Fruit fly (Drosophila melanogaster): ENCODE data around the gene comt.

Gene comt

DNA sequence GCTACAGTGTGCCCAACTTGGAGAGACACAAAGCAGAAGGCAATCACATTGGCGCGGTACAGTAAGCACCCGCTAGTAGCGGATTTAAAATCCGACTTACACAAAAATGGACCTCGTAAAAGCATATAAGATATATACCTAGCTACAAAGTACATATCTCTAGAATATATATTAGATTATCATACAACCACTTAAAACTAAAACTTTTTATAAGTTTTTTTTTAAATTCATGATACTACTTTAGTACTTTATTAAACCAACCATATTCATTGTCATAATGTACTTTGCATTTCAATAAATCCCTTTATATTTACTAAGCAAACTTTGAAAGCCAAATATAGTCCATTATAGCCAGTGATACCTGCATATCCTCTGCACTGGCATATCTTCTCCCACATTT, 16.3 kb downstream of the comt start (continued):
- no peak for TF ChIP-seq CG10654 (GFP tag; optimal IDR thresholded peaks at IDR 0.05)
- TF ChIP-seq Adf1 (GFP tag; IDR thresholded peaks at IDR 0.05), result no peak; the same call in 1 of the 2 replicates
- TF ChIP-seq pros (GFP tag; optimal IDR thresholded peaks at IDR 0.05), result no peak
- TF ChIP-seq sqz (GFP tag; optimal IDR thresholded peaks at IDR 0.05), result no peak
- no peak for TF ChIP-seq MTF-1 (GFP tag; optimal IDR thresholded peaks at IDR 0.05; ENCODE audit: borderline replicate concordance)
- TF ChIP-seq CG10366 (GFP tag; IDR thresholded peaks at IDR 0.05), result peak; percentile 26; the same call in 1 of the 2 replicates
- TF ChIP-seq lab (GFP tag; optimal IDR thresholded peaks at IDR 0.05), result peak; percentile 47
- TF ChIP-seq CG8924 (tag; optimal IDR thresholded peaks at IDR 0.05), result peak; percentile 60
- peak; percentile 48 for TF ChIP-seq CG8388 (GFP tag; optimal IDR thresholded peaks at IDR 0.05)
- TF ChIP-seq sug (tag; optimal IDR thresholded peaks at IDR 0.05), result peak; percentile 21
- no peak for TF ChIP-seq lov (optimal IDR thresholded peaks at IDR 0.05)
- no peak for TF ChIP-seq lov (GFP tag; IDR thresholded peaks at IDR 0.05)
- TF ChIP-seq ssp (GFP tag; IDR thresholded peaks at IDR 0.05), result no peak
- no peak for TF ChIP-seq zen2 (GFP tag; IDR thresholded peaks at IDR 0.05; ENCODE audit: partially characterized antibody)
- peak; percentile 38; the same call in 1 of the 2 replicates for TF ChIP-seq CG32772 (GFP tag; IDR thresholded peaks at IDR 0.05)
- TF ChIP-seq HHEX (GFP tag; optimal IDR thresholded peaks at IDR 0.05), result peak; percentile 21
- peak; percentile 59 for TF ChIP-seq Sox102F (GFP tag; optimal IDR thresholded peaks at IDR 0.05)
- TF ChIP-seq CG3726 (GFP tag; IDR thresholded peaks at IDR 0.05), result no peak
- no peak for TF ChIP-seq BtbVII (GFP tag; optimal IDR thresholded peaks at IDR 0.05)
- peak; percentile 10 for TF ChIP-seq Abd-B (GFP tag; optimal IDR thresholded peaks at IDR 0.05)
- no peak for TF ChIP-seq CG4360 (GFP tag; IDR thresholded peaks at IDR 0.05)
- no peak for TF ChIP-seq sna (GFP tag; IDR thresholded peaks at IDR 0.05; ENCODE audit: partially characterized antibody)
- peak; percentile 18 for TF ChIP-seq CG2875 (GFP tag; optimal IDR thresholded peaks at IDR 0.05)
- TF ChIP-seq Opbp (GFP tag; IDR thresholded peaks at IDR 0.05; ENCODE audit: partially characterized antibody), result no peak
- no peak for TF ChIP-seq Vsx1 (GFP tag; optimal IDR thresholded peaks at IDR 0.05)
- TF ChIP-seq CG14710 (tag; optimal IDR thresholded peaks at IDR 0.05), result peak; percentile 50
- no peak for TF ChIP-seq da (GFP tag; optimal IDR thresholded peaks at IDR 0.05)
- TF ChIP-seq Dfd (GFP tag; optimal IDR thresholded peaks at IDR 0.05), result no peak
- peak; percentile 38 for TF ChIP-seq tio (GFP tag; optimal IDR thresholded peaks at IDR 0.05)
- peak; percentile 50 for TF ChIP-seq fd96Cb (tag; optimal IDR thresholded peaks at IDR 0.05)
- TF ChIP-seq Lpt (GFP tag; optimal IDR thresholded peaks at IDR 0.05), result no peak
- no peak for TF ChIP-seq CG4707 (GFP tag; optimal IDR thresholded peaks at IDR 0.05)
- TF ChIP-seq E2f2 (GFP tag; IDR thresholded peaks at IDR 0.05), result no peak; the same call in 1 of the 2 replicates
- no peak for TF ChIP-seq hb (GFP tag; IDR thresholded peaks at IDR 0.05; ENCODE audit: partially characterized antibody)
- peak in 1 of 2 experiments; percentile 46 for TF ChIP-seq dpn (GFP tag; optimal IDR thresholded peaks at IDR 0.05)
- no peak for TF ChIP-seq CG10274 (GFP tag; optimal IDR thresholded peaks at IDR 0.05)
- TF ChIP-seq Oli (tag; optimal IDR thresholded peaks at IDR 0.05), result peak; percentile 75
- TF ChIP-seq Gug (GFP tag; IDR thresholded peaks at IDR 0.05), result 0 out of 4 replicates have a peak, but pooled peaks have one; percentile 20
- TF ChIP-seq Dad (GFP tag; optimal IDR thresholded peaks at IDR 0.05), result no peak
- 0 out of 3 replicates have a peak, but pooled peaks have one; percentile 14 for TF ChIP-seq ci (GFP tag; IDR thresholded peaks at IDR 0.05)
- TF ChIP-seq CG3847 (GFP tag; IDR thresholded peaks at IDR 0.05), result 0 out of 2 replicates have a peak, but pooled peaks have one; percentile 37
- no peak for TF ChIP-seq scrt (GFP tag; optimal IDR thresholded peaks at IDR 0.05)
- TF ChIP-seq CG12236 (GFP tag; optimal IDR thresholded peaks at IDR 0.05), result no peak
- no peak for TF ChIP-seq Myb (GFP tag; optimal IDR thresholded peaks at IDR 0.05)
- no peak for TF ChIP-seq en (GFP tag; optimal IDR thresholded peaks at IDR 0.05)
- no peak for TF ChIP-seq disco-r (GFP tag; optimal IDR thresholded peaks at IDR 0.05)
- TF ChIP-seq CG9727 (GFP tag; optimal IDR thresholded peaks at IDR 0.05), result peak; percentile 27
- no peak for TF ChIP-seq Camta (GFP tag; optimal IDR thresholded peaks at IDR 0.05)
- no peak for TF ChIP-seq gt (GFP tag; IDR thresholded peaks at IDR 0.05)
- no peak for TF ChIP-seq CG11560 (tag; IDR thresholded peaks at IDR 0.05)
- no peak for TF ChIP-seq mirr (GFP tag; optimal IDR thresholded peaks at IDR 0.05)
